Worm (Caenorhabditis elegans): ENCODE results near the gene sdz-15.

DNA sequence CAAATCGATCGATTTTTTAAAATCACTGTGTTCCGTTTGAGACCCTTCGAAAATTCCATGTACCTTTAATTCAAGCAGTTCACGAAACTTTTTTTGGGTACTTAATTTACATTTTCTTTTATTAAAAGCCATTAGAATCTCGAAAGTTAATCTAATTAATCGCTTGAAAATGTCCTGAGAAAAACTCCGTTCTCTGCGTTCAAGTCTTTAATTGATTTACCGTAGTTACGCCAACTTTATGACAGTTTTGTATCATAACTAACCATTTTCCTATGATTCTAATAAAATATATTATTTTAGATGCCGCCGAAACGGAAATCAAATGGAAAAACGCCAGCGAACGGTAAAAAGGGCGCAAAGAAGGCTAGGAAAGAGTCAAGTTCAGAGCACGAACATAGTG is 44.1 kb upstream of the sdz-15 start, which contains the start of gene jhdm-1:
- no peak for TF ChIP-seq fkh-10 (GFP tag; optimal IDR thresholded peaks at IDR 0.05)
- TF ChIP-seq dve-1 (tag; optimal IDR thresholded peaks at IDR 0.05) = no peak
- TF ChIP-seq pqm-1 (tag; optimal IDR thresholded peaks at IDR 0.05) = no peak
- TF ChIP-seq ama-1 (optimal IDR thresholded peaks at IDR 0.05) = no peak
- no peak for TF ChIP-seq elt-2 (tag; optimal IDR thresholded peaks at IDR 0.05)
- TF ChIP-seq npax-4 (tag; optimal IDR thresholded peaks at IDR 0.05) = no peak
- no peak for TF ChIP-seq sox-4 (tag; optimal IDR thresholded peaks at IDR 0.05)
- no peak for TF ChIP-seq unc-55 (GFP tag; optimal IDR thresholded peaks at IDR 0.05)
- no peak for TF ChIP-seq ceh-14 (tag; optimal IDR thresholded peaks at IDR 0.05)
- no peak for TF ChIP-seq pha-4 (tag; optimal IDR thresholded peaks at IDR 0.05)
- no peak for TF ChIP-seq lim-6 (tag; optimal IDR thresholded peaks at IDR 0.05)

Measured in whole organism, late embryonic.